Worm (Caenorhabditis elegans) whole organism, L1 larva: ENCODE measurements around the gene frpr-13.
A peak's percentile ranks its signal among the peaks of the same experiment; 100 is the strongest.

Experiments used
- C16A3.4 ChIP-seq: fragments of 150-350 bp; optimal IDR thresholded peaks from 2 replicates; lab custom pipeline; 2014; ENCODE audit warnings: missing biosample characterization, missing genetic modification characterization
- C34B4.2 ChIP-seq: sonication (generic microtip); optimal IDR thresholded peaks from 2 replicates; lab custom pipeline; 2017; ENCODE audit warnings: mild to moderate bottlenecking, missing genetic modification characterization, missing compliant biosample characterization
- F16B12.6 ChIP-seq: fragments of 150-350 bp; optimal IDR thresholded peaks from 2 replicates; lab custom pipeline; 2014; ENCODE audit warnings: missing biosample characterization, missing genetic modification characterization
- alr-1 ChIP-seq: fragments of 200-800 bp; sonication (Bioruptor generic); optimal IDR thresholded peaks from 2 replicates; lab custom pipeline; 2018; ENCODE audit warnings: borderline replicate concordance, mild to moderate bottlenecking, missing genetic modification characterization, missing compliant biosample characterization
- aly-2 ChIP-seq: fragments of 150-350 bp; optimal IDR thresholded peaks from 2 replicates; lab custom pipeline; 2014; ENCODE audit warnings: missing biosample characterization, missing genetic modification characterization
- blmp-1 ChIP-seq: fragments of 150-350 bp; optimal IDR thresholded peaks from 2 replicates; lab custom pipeline; 2014; ENCODE audit warnings: missing biosample characterization, missing genetic modification characterization
- ceh-63 ChIP-seq: fragments of 200-800 bp; sonication (Bioruptor generic); optimal IDR thresholded peaks from 2 replicates; lab custom pipeline; 2018; ENCODE audit warnings: mild to moderate bottlenecking, missing genetic modification characterization, missing compliant biosample characterization
- ceh-82 ChIP-seq, 3 experiments: fragments of 150-350 bp in 1 of 3; sonication (generic microtip) in 2 of 3; optimal IDR thresholded peaks; 2 replicates each; lab custom pipeline; 2014 to 2017; ENCODE audit warnings: missing biosample characterization in 3 of 3, missing genetic modification characterization in 3 of 3
- ces-1 ChIP-seq: fragments of 150-350 bp; optimal IDR thresholded peaks from 2 replicates; lab custom pipeline; 2014; ENCODE audit warnings: missing biosample characterization, missing genetic modification reagents, missing genetic modification characterization
- dpl-1 ChIP-seq, 3 experiments: fragments of 150-350 bp in 2 of 3; sonication (generic microtip) in 1 of 3; optimal IDR thresholded peaks; 2 replicates each; lab custom pipeline; 2014 to 2017; ENCODE audit warnings: missing biosample characterization in 3 of 3, missing genetic modification characterization in 3 of 3, missing genetic modification reagents in 3 of 3
- efl-1 ChIP-seq, 4 experiments: fragments of 150-350 bp; optimal IDR thresholded peaks in 3 of 4; peaks in 1 of 4; 1 replicate in 1 of 4; 2 replicates in 3 of 4; lab custom pipeline; 2014; ENCODE audit warnings: missing biosample characterization in 2 of 4, missing genetic modification characterization in 2 of 4, missing genetic modification reagents in 2 of 4
- egl-13 ChIP-seq: sonication (generic microtip); optimal IDR thresholded peaks from 2 replicates; lab custom pipeline; 2016; ENCODE audit warnings: missing genotype, missing genetic modification reagents, missing genetic modification characterization, missing compliant biosample characterization
- egl-27 ChIP-seq, 2 experiments: fragments of 150-350 bp in 1 of 2; sonication (generic microtip); optimal IDR thresholded peaks; 3 replicates each; lab custom pipeline; 2017 to 2018; ENCODE audit warnings: missing biosample characterization in 2 of 2, missing genetic modification characterization in 2 of 2, missing genetic modification reagents in 2 of 2
- elt-3 ChIP-seq, 6 experiments: fragments of 150-350 bp in 1 of 6; sonication (generic microtip); optimal IDR thresholded peaks; 2 replicates each; lab custom pipeline; 2017 to 2018; ENCODE audit warnings: missing biosample characterization in 6 of 6, missing genetic modification characterization in 6 of 6, inconsistent platforms in 1 of 6
- hlh-4 ChIP-seq: sonication (generic microtip); optimal IDR thresholded peaks from 2 replicates; lab custom pipeline; 2016; ENCODE audit warnings: mild to moderate bottlenecking, missing genetic modification characterization, missing compliant biosample characterization
- irx-1 ChIP-seq: sonication (generic microtip); optimal IDR thresholded peaks from 2 replicates; lab custom pipeline; 2016; ENCODE audit warnings: missing genetic modification characterization, missing compliant biosample characterization
- jun-1 ChIP-seq: fragments of 150-350 bp; optimal IDR thresholded peaks from 2 replicates; lab custom pipeline; 2014; ENCODE audit warnings: missing biosample characterization, missing genetic modification reagents, missing genetic modification characterization
- lin-13 ChIP-seq: fragments of 150-350 bp; optimal IDR thresholded peaks from 2 replicates; lab custom pipeline; 2014; ENCODE audit warnings: missing biosample characterization, missing genetic modification reagents, missing genetic modification characterization
- lin-14 ChIP-seq: fragments of 200-800 bp; sonication (Bioruptor generic); optimal IDR thresholded peaks from 2 replicates; lab custom pipeline; 2018; ENCODE audit warnings: mild to moderate bottlenecking, missing genetic modification characterization, moderate library complexity, missing compliant biosample characterization
- lin-35 ChIP-seq, 2 experiments: fragments of 150-350 bp; optimal IDR thresholded peaks; 2 replicates each; lab custom pipeline; 2014; ENCODE audit warnings: missing biosample characterization in 2 of 2, missing genetic modification characterization in 2 of 2, missing genetic modification reagents in 2 of 2
- lsy-2 ChIP-seq, 2 experiments: fragments of 150-350 bp; optimal IDR thresholded peaks; 2 replicates each; lab custom pipeline; 2014; ENCODE audit warnings: missing biosample characterization in 2 of 2, missing genetic modification characterization in 2 of 2
- mdl-1 ChIP-seq, 2 experiments: fragments of 150-350 bp; optimal IDR thresholded peaks; 2 replicates each; lab custom pipeline; 2014 to 2017; ENCODE audit warnings: missing biosample characterization in 2 of 2, missing genetic modification characterization in 2 of 2, inconsistent platforms in 1 of 2
- mep-1 ChIP-seq: fragments of 150-350 bp; optimal IDR thresholded peaks from 2 replicates; lab custom pipeline; 2014; ENCODE audit warnings: missing biosample characterization, missing genetic modification characterization
- nhr-19 ChIP-seq: fragments of 200-800 bp; sonication (Bioruptor generic); conservative IDR thresholded peaks from 2 replicates; pipeline ENCODE4 v1.3.6; 2022; ENCODE audit warnings: missing genetic modification characterization, missing compliant biosample characterization
- nhr-237 ChIP-seq: fragments of 150-350 bp; optimal IDR thresholded peaks from 2 replicates; lab custom pipeline; 2014; ENCODE audit warnings: missing biosample characterization, missing genetic modification characterization
- nhr-28 ChIP-seq: fragments of 150-350 bp; optimal IDR thresholded peaks from 2 replicates; lab custom pipeline; 2014; ENCODE audit warnings: missing biosample characterization, missing genetic modification characterization
- nhr-77 ChIP-seq: fragments of 150-350 bp; optimal IDR thresholded peaks from 2 replicates; lab custom pipeline; 2014; ENCODE audit warnings: missing biosample characterization, missing genetic modification characterization
- nhr-85 ChIP-seq: sonication (generic microtip); peaks from one replicate; lab custom pipeline; 2016; ENCODE audit warnings: missing genetic modification characterization, inconsistent platforms, missing compliant biosample characterization
- nhr-90 ChIP-seq: sonication (generic microtip); optimal IDR thresholded peaks from 2 replicates; lab custom pipeline; 2016; ENCODE audit warnings: mild to moderate bottlenecking, missing genetic modification characterization, missing compliant biosample characterization; ENCODE audit not compliant: poor library complexity
- pax-3 ChIP-seq: fragments of 200-800 bp; sonication (Bioruptor generic); optimal IDR thresholded peaks from 2 replicates; lab custom pipeline; 2018; ENCODE audit warnings: mild to moderate bottlenecking, missing genetic modification characterization, moderate library complexity, missing compliant biosample characterization
- rnt-1 ChIP-seq: sonication (generic microtip); optimal IDR thresholded peaks from 2 replicates; lab custom pipeline; 2016; ENCODE audit warnings: mild to moderate bottlenecking, missing genetic modification characterization, moderate library complexity, missing compliant biosample characterization
- tbx-2 ChIP-seq: sonication (generic microtip); optimal IDR thresholded peaks from 2 replicates; lab custom pipeline; 2016; ENCODE audit warnings: missing genetic modification characterization, missing compliant biosample characterization
- tlp-1 ChIP-seq: fragments of 150-350 bp; optimal IDR thresholded peaks from 2 replicates; lab custom pipeline; 2014; ENCODE audit warnings: missing biosample characterization, missing genetic modification characterization
- unc-130 ChIP-seq: fragments of 150-350 bp; optimal IDR thresholded peaks from 2 replicates; lab custom pipeline; 2017; ENCODE audit warnings: missing biosample characterization, missing genetic modification characterization, inconsistent platforms
- unc-30 ChIP-seq: sonication (generic microtip); optimal IDR thresholded peaks from 2 replicates; lab custom pipeline; 2017; ENCODE audit warnings: missing biosample characterization, missing genetic modification characterization
- xbp-1 ChIP-seq: sonication (generic microtip); optimal IDR thresholded peaks from 2 replicates; lab custom pipeline; 2016; ENCODE audit warnings: missing genetic modification characterization, missing compliant biosample characterization

Gene frpr-13

ce11 chrV:8939424-8940065 lies 40.7 kb downstream of the frpr-13 start (continued):
- no peak for TF ChIP-seq lin-14 (GFP tag; lab: Kevin White, UChicago)
- no peak for TF ChIP-seq hlh-4 (tag; lab: Kevin White, UChicago)
- TF ChIP-seq dpl-1 (GFP tag; optimal IDR thresholded peaks at IDR 0.05; lab: Kevin White, UChicago), result no peak
- TF ChIP-seq nhr-237, result no peak
- no peak for TF ChIP-seq mdl-1 (tag; optimal IDR thresholded peaks at IDR 0.05; lab: Kevin White, UChicago)
- no peak for TF ChIP-seq ces-1 (GFP tag; lab: Kevin White, UChicago)
- TF ChIP-seq unc-30, result no peak
- TF ChIP-seq F16B12.6, result no peak
- TF ChIP-seq mep-1 (tag; lab: Kevin White, UChicago), result peak; percentile 72
- TF ChIP-seq tbx-2 (tag; lab: Kevin White, UChicago), result no peak
- TF ChIP-seq alr-1 (tag; lab: Kevin White, UChicago), result no peak
- peak in 1 of 2 experiments; percentile 28 for TF ChIP-seq lsy-2 (tag; optimal IDR thresholded peaks at IDR 0.05; lab: Kevin White, UChicago)
- no peak for TF ChIP-seq lin-13 (GFP tag; lab: Kevin White, UChicago)
- TF ChIP-seq C16A3.4 (tag; lab: Kevin White, UChicago), result no peak
- no peak for TF ChIP-seq irx-1
- peak; percentile 1 for TF ChIP-seq xbp-1
- no peak for TF ChIP-seq jun-1
- peak in 1 of 6 experiments; percentile 20 for TF ChIP-seq elt-3 (tag; optimal IDR thresholded peaks at IDR 0.05; lab: Kevin White, UChicago)
- TF ChIP-seq nhr-19 (GFP tag; lab: Robert Waterston, UW), result peak; percentile 51
- TF ChIP-seq nhr-85 (tag; lab: Kevin White, UChicago), result peak; percentile 65
- TF ChIP-seq nhr-77 (tag; lab: Kevin White, UChicago), result no peak
- TF ChIP-seq, all 84 proteins: peak for 17

- TF ChIP-seq nhr-28 (tag; lab: Kevin White, UChicago) (no peak), unc-130 (no peak), pax-3 (tag; lab: Kevin White, UChicago) (no peak), aly-2 (tag; lab: Kevin White, UChicago) (no peak), nhr-19 (GFP tag; lab: Robert Waterston, UW) (no peak), mep-1 (tag; lab: Kevin White, UChicago) (no peak), egl-27 (tag; optimal IDR thresholded peaks at IDR 0.05; lab: Kevin White, UChicago) (no peak), nhr-90 (tag; lab: Kevin White, UChicago) (no peak), C34B4.2 (tag; lab: Kevin White, UChicago) (no peak), ces-1 (GFP tag; lab: Kevin White, UChicago) (no peak), ceh-63 (GFP tag; lab: Kevin White, UChicago) (no peak), egl-13 (no peak), lin-14 (GFP tag; lab: Kevin White, UChicago) (no peak), lin-35 (GFP tag; optimal IDR thresholded peaks at IDR 0.05; lab: Kevin White, UChicago) (no peak), rnt-1 (tag; lab: Kevin White, UChicago) (no peak), ceh-82 (tag; optimal IDR thresholded peaks at IDR 0.05; lab: Kevin White, UChicago) (no peak), tbx-2 (tag; lab: Kevin White, UChicago) (no peak), mdl-1 (tag; optimal IDR thresholded peaks at IDR 0.05; lab: Kevin White, UChicago) (no peak), xbp-1 (no peak), tlp-1 (tag; lab: Kevin White, UChicago) (no peak)
These were observed 41.6 kb downstream of the frpr-13 start for ce11 chrV:8940419-8940818.

- peak; percentile 99 for TF ChIP-seq blmp-1
- no peak for TF ChIP-seq mdl-1 (tag; optimal IDR thresholded peaks at IDR 0.05; lab: Kevin White, UChicago)
- no peak for TF ChIP-seq efl-1 (optimal IDR thresholded peaks at IDR 0.05; lab: Kevin White, UChicago)
- TF ChIP-seq efl-1 (GFP tag; optimal IDR thresholded peaks at IDR 0.05 in 1 of 2; lab: Kevin White, UChicago), result peak in 1 of 2 experiments; percentile 68
These were observed 43.7 kb downstream of the frpr-13 start for ce11 chrV:8942437-8942978.
